Worm (Caenorhabditis elegans) whole organism, L4 larva: ENCODE measurements around the gene srlf-36.

Experiments
- D1046.2 ChIP-seq: fragments of 200-800 bp; sonication (Bioruptor generic); IDR thresholded peaks from 2 replicates; pipeline ENCODE4 v1.3.6; 2022; ENCODE audit warnings: missing genetic modification characterization, missing compliant biosample characterization
- F37D6.2 ChIP-seq: sonication (generic microtip); optimal IDR thresholded peaks from 2 replicates; lab custom pipeline; 2016; ENCODE audit warnings: mild to moderate bottlenecking, missing genetic modification characterization, missing compliant biosample characterization
- T20F7.1 ChIP-seq: fragments of 200-800 bp; sonication (Bioruptor generic); optimal IDR thresholded peaks from 2 replicates; lab custom pipeline; 2018; ENCODE audit warnings: mild to moderate bottlenecking, missing genetic modification characterization, missing compliant biosample characterization
- Y48G9A.11 ChIP-seq: fragments of 200-800 bp; sonication (Bioruptor generic); IDR thresholded peaks from 2 replicates; pipeline ENCODE4 v1.3.6; 2022; ENCODE audit warnings: missing genetic modification reagents, missing genetic modification characterization, missing compliant biosample characterization
- Y5F2A.4 ChIP-seq: fragments of 200-800 bp; sonication (Bioruptor generic); optimal IDR thresholded peaks from 2 replicates; lab custom pipeline; 2018; ENCODE audit warnings: mild to moderate bottlenecking, missing genetic modification characterization, missing compliant biosample characterization
- Y75B8A.6 ChIP-seq: fragments of 200-800 bp; sonication (Bioruptor generic); IDR thresholded peaks from 2 replicates; pipeline ENCODE4 v1.3.6; 2022; ENCODE audit warnings: missing genetic modification reagents, missing genetic modification characterization, missing compliant biosample characterization
- ZK337.2 ChIP-seq: fragments of 200-800 bp; sonication (Bioruptor generic); IDR thresholded peaks from 2 replicates; pipeline ENCODE4 v1.3.6; 2022; ENCODE audit warnings: missing genetic modification reagents, missing genetic modification characterization, missing compliant biosample characterization
- ZK546.5 ChIP-seq, 2 experiments: sonication (generic microtip); optimal IDR thresholded peaks; 2 replicates each; lab custom pipeline; 2017; ENCODE audit warnings: missing biosample characterization in 2 of 2, missing genetic modification characterization in 2 of 2
- aha-1 ChIP-seq: fragments of 150-350 bp; peaks from one replicate; lab custom pipeline; 2014; ENCODE audit warnings: missing biosample characterization, missing genetic modification characterization
- ama-1 ChIP-seq: fragments of 150-350 bp; optimal IDR thresholded peaks from 2 replicates; lab custom pipeline; 2014; ENCODE audit warnings: inconsistent platforms, mixed read lengths
- ceh-20 ChIP-seq: fragments of 200-800 bp; sonication (Bioruptor generic); IDR thresholded peaks from 2 replicates; pipeline ENCODE4 v1.3.6; 2022; ENCODE audit warnings: missing genetic modification reagents, missing genetic modification characterization, missing compliant biosample characterization
- ceh-44 ChIP-seq: fragments of 200-800 bp; sonication (Bioruptor generic); IDR thresholded peaks from 2 replicates; pipeline ENCODE4 v1.3.6; 2022; ENCODE audit warnings: missing genetic modification reagents, missing genetic modification characterization, missing compliant biosample characterization
- daf-16 ChIP-seq, 3 experiments: sonication (generic microtip); optimal IDR thresholded peaks; 2 replicates each; lab custom pipeline; 2016 to 2017; ENCODE audit warnings: missing genetic modification characterization in 3 of 3, missing genetic modification reagents in 3 of 3, mild to moderate bottlenecking in 2 of 3, missing compliant biosample characterization in 2 of 3, missing biosample characterization in 1 of 3, moderate library complexity in 1 of 3
- daf-19 ChIP-seq: fragments of 200-800 bp; sonication (Bioruptor generic); conservative IDR thresholded peaks from 2 replicates; pipeline ENCODE4 v1.3.6; 2022; ENCODE audit warnings: missing genetic modification characterization, missing compliant biosample characterization
- dmd-6 ChIP-seq: fragments of 200-800 bp; sonication (Bioruptor generic); IDR thresholded peaks from 2 replicates; pipeline ENCODE4 v1.3.6; 2022; ENCODE audit warnings: missing genetic modification reagents, missing genetic modification characterization, missing compliant biosample characterization
- dmd-8 ChIP-seq: fragments of 200-800 bp; sonication (Bioruptor generic); IDR thresholded peaks from 2 replicates; pipeline ENCODE4 v1.3.6; 2022; ENCODE audit warnings: missing genetic modification characterization, missing compliant biosample characterization
- dpl-1 ChIP-seq: fragments of 150-350 bp; optimal IDR thresholded peaks from 2 replicates; lab custom pipeline; 2014; ENCODE audit warnings: missing biosample characterization, missing genetic modification reagents, missing genetic modification characterization
- dve-1 ChIP-seq: sonication (generic microtip); optimal IDR thresholded peaks from 2 replicates; lab custom pipeline; 2017; ENCODE audit warnings: antibody characterized with exemption, mild to moderate bottlenecking, missing genetic modification characterization, missing compliant biosample characterization; ENCODE audit not compliant: insufficient read depth
- fkh-10 ChIP-seq: fragments of 150-350 bp; optimal IDR thresholded peaks from 2 replicates; lab custom pipeline; 2014; ENCODE audit warnings: missing biosample characterization, missing genetic modification reagents, missing genetic modification characterization
- fos-1 ChIP-seq: fragments of 150-350 bp; optimal IDR thresholded peaks from 2 replicates; lab custom pipeline; 2014; ENCODE audit warnings: missing biosample characterization, missing genetic modification characterization
- gei-8 ChIP-seq: fragments of 200-800 bp; sonication (Bioruptor generic); optimal IDR thresholded peaks from 2 replicates; lab custom pipeline; 2018; ENCODE audit warnings: mild to moderate bottlenecking, missing genetic modification characterization, missing compliant biosample characterization
- hif-1 ChIP-seq, 2 experiments: sonication (generic microtip); optimal IDR thresholded peaks; 2 replicates each; lab custom pipeline; 2016 to 2017; ENCODE audit warnings: missing compliant biosample characterization in 2 of 2, missing genetic modification characterization in 2 of 2, missing genetic modification reagents in 2 of 2, missing genotype in 2 of 2, mild to moderate bottlenecking in 1 of 2
- lim-7 ChIP-seq: fragments of 200-800 bp; sonication (Bioruptor generic); IDR thresholded peaks from 2 replicates; pipeline ENCODE4 v1.3.6; 2022; ENCODE audit warnings: missing genetic modification characterization, missing compliant biosample characterization
- lin-1 ChIP-seq: fragments of 200-800 bp; sonication (Bioruptor generic); IDR thresholded peaks from 2 replicates; pipeline ENCODE4 v1.3.6; 2022; ENCODE audit warnings: missing genetic modification reagents, missing genetic modification characterization, missing compliant biosample characterization
- lin-38 ChIP-seq: fragments of 200-800 bp; sonication (Bioruptor generic); IDR thresholded peaks from 2 replicates; pipeline ENCODE4 v1.3.6; 2022; ENCODE audit warnings: missing genetic modification reagents, missing genetic modification characterization, missing compliant biosample characterization
- mxl-3 ChIP-seq: fragments of 200-800 bp; sonication (Bioruptor generic); optimal IDR thresholded peaks from 2 replicates; lab custom pipeline; 2018; ENCODE audit warnings: mild to moderate bottlenecking, missing genetic modification characterization, missing compliant biosample characterization
- nhr-102 ChIP-seq: sonication (generic microtip); optimal IDR thresholded peaks from 2 replicates; lab custom pipeline; 2016; ENCODE audit warnings: mild to moderate bottlenecking, missing genetic modification characterization, moderate library complexity, missing compliant biosample characterization
- nhr-25 ChIP-seq: sonication (generic microtip); optimal IDR thresholded peaks from 2 replicates; lab custom pipeline; 2017; ENCODE audit warnings: missing genetic modification characterization, mild to moderate bottlenecking, missing compliant biosample characterization, antibody characterized with exemption, moderate library complexity, borderline replicate concordance; ENCODE audit not compliant: insufficient read depth
- nhr-28 ChIP-seq: fragments of 150-350 bp; optimal IDR thresholded peaks from 2 replicates; lab custom pipeline; 2014; ENCODE audit warnings: missing biosample characterization, missing genetic modification characterization
- nhr-41 ChIP-seq: fragments of 200-800 bp; sonication (Bioruptor generic); IDR thresholded peaks from 2 replicates; pipeline ENCODE4 v1.3.6; 2022; ENCODE audit warnings: missing genetic modification reagents, missing genetic modification characterization, missing compliant biosample characterization
- nhr-77 ChIP-seq: fragments of 150-350 bp; optimal IDR thresholded peaks from 2 replicates; lab custom pipeline; 2014; ENCODE audit warnings: missing biosample characterization, missing genetic modification characterization
- pqm-1 ChIP-seq: sonication (generic microtip); optimal IDR thresholded peaks from 2 replicates; lab custom pipeline; 2017; ENCODE audit warnings: missing biosample characterization, missing genetic modification characterization
- snpc-4 ChIP-seq: fragments of 150-350 bp; optimal IDR thresholded peaks from 2 replicates; lab custom pipeline; 2014; ENCODE audit warnings: missing biosample characterization, missing genetic modification characterization
- tag-97 ChIP-seq: fragments of 200-800 bp; sonication (Bioruptor generic); IDR thresholded peaks from 2 replicates; pipeline ENCODE4 v1.3.6; 2022; ENCODE audit warnings: missing genetic modification characterization, missing compliant biosample characterization
- tra-1 ChIP-seq: fragments of 200-800 bp; sonication (Bioruptor generic); IDR thresholded peaks from 2 replicates; pipeline ENCODE4 v1.3.6; 2022; ENCODE audit warnings: missing genetic modification reagents, missing genetic modification characterization, missing compliant biosample characterization
- unc-130 ChIP-seq: sonication (generic microtip); optimal IDR thresholded peaks from 2 replicates; lab custom pipeline; 2016; ENCODE audit warnings: missing genetic modification reagents, missing genetic modification characterization, missing compliant biosample characterization
- unc-62 ChIP-seq, 3 experiments: fragments of 150-350 bp in 1 of 3; sonication (generic microtip); optimal IDR thresholded peaks in 2 of 3; peaks in 1 of 3; 1 replicate in 1 of 3; 2 replicates in 2 of 3; lab custom pipeline; 2014 to 2017; ENCODE audit warnings: missing biosample characterization in 3 of 3, missing genetic modification characterization in 3 of 3, missing genetic modification reagents in 3 of 3, missing genotype in 1 of 3
- vab-7 ChIP-seq: fragments of 200-800 bp; sonication (Bioruptor generic); IDR thresholded peaks from 2 replicates; pipeline ENCODE4 v1.3.6; 2022; ENCODE audit warnings: missing genetic modification reagents, missing genetic modification characterization, missing compliant biosample characterization
- zag-1 ChIP-seq: fragments of 150-350 bp; optimal IDR thresholded peaks from 2 replicates; lab custom pipeline; 2014; ENCODE audit warnings: missing biosample characterization, missing genetic modification characterization
- zip-11 ChIP-seq: fragments of 200-800 bp; sonication (Bioruptor generic); IDR thresholded peaks from 2 replicates; pipeline ENCODE4 v1.3.6; 2022; ENCODE audit warnings: missing genetic modification characterization, missing compliant biosample characterization
- zip-2 ChIP-seq: fragments of 150-350 bp; optimal IDR thresholded peaks from 2 replicates; lab custom pipeline; 2014; ENCODE audit warnings: missing biosample characterization, missing genetic modification characterization

The srlf-36 gene

DNA sequence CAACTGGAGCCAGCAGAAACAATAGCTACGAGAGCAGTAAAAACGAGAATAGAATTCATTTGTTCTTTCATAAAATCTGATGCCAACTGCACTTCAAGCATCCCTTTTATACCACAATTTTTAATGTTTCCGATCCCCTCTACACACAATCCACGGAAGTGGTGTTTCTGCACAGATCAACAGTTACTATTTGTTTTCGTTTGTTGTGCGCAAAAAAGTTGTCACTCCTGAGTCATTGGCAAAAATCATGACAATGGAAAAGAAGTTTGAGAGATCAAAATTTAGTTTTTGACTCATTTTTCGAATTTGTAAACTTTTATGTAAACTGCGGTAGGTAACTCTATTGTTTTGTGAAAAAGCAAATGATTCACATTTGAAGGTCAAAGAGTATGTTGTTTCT is 5.5 kb downstream of the srlf-36 start, which contains the start of gene srlf-37:
srlf-37 (minus strand) TSS at position 101 of the 400 bp plus-strand sequence.
- TF ChIP-seq Y75B8A.6: no peak
- no peak for TF ChIP-seq zag-1 (tag; lab: Kevin White, UChicago)
- TF ChIP-seq tra-1: no peak
- no peak for TF ChIP-seq pqm-1
- TF ChIP-seq ama-1: no peak
- no peak for TF ChIP-seq ZK337.2 (GFP tag; lab: Robert Waterston, UW)
- no peak for TF ChIP-seq Y48G9A.11 (GFP tag; lab: Robert Waterston, UW)
- no peak for TF ChIP-seq zip-11 (GFP tag; lab: Robert Waterston, UW)
- TF ChIP-seq ZK546.5 (tag; optimal IDR thresholded peaks at IDR 0.05; lab: Kevin White, UChicago): no peak
- no peak for TF ChIP-seq tag-97 (GFP tag; lab: Robert Waterston, UW)
- no peak for TF ChIP-seq daf-19 (GFP tag; lab: Robert Waterston, UW)
- no peak for TF ChIP-seq vab-7 (GFP tag; lab: Robert Waterston, UW)
- no peak for TF ChIP-seq lim-7 (GFP tag; lab: Robert Waterston, UW)
- TF ChIP-seq snpc-4 (tag; lab: Kevin White, UChicago): no peak
- TF ChIP-seq dmd-8 (GFP tag; lab: Robert Waterston, UW): no peak
- no peak for TF ChIP-seq nhr-41 (GFP tag; lab: Robert Waterston, UW)
- TF ChIP-seq ceh-44 (GFP tag; lab: Robert Waterston, UW): no peak
- TF ChIP-seq mxl-3 (GFP tag; lab: Kevin White, UChicago): no peak
- no peak for TF ChIP-seq lin-1

ce11 chrV:600231-600630 is 9.3 kb downstream of the srlf-36 start, which contains the start of gene nhr-251:
Gene nhr-251 (plus strand): TSS chrV:600531.
- no peak for TF ChIP-seq nhr-28
- TF ChIP-seq fos-1: no peak
- TF ChIP-seq aha-1 (tag; lab: Kevin White, UChicago): peak; percentile 64
- TF ChIP-seq ceh-20 (GFP tag; lab: Robert Waterston, UW): no peak
- no peak for TF ChIP-seq lin-38 (GFP tag; lab: Robert Waterston, UW)
- TF ChIP-seq, all 104 proteins: peak for 1

ce11 chrV:599783-600182 is 9.8 kb downstream of the srlf-36 start:
- TF ChIP-seq dmd-6 (GFP tag; lab: Robert Waterston, UW): no peak
- no peak for TF ChIP-seq zip-11 (GFP tag; lab: Robert Waterston, UW)
- no peak for TF ChIP-seq nhr-102 (tag; lab: Kevin White, UChicago)
- peak in 1 of 2 experiments; percentile 84 for TF ChIP-seq unc-62 (GFP tag; optimal IDR thresholded peaks at IDR 0.05 in 1 of 2; lab: Kevin White, UChicago)
- TF ChIP-seq unc-62 (tag; optimal IDR thresholded peaks at IDR 0.05; lab: Kevin White, UChicago): no peak
- peak; percentile 71 for TF ChIP-seq aha-1 (tag; lab: Kevin White, UChicago)
- TF ChIP-seq Y5F2A.4 (GFP tag; lab: Kevin White, UChicago): no peak
- TF ChIP-seq, all 104 proteins: peak for 2

DNA sequence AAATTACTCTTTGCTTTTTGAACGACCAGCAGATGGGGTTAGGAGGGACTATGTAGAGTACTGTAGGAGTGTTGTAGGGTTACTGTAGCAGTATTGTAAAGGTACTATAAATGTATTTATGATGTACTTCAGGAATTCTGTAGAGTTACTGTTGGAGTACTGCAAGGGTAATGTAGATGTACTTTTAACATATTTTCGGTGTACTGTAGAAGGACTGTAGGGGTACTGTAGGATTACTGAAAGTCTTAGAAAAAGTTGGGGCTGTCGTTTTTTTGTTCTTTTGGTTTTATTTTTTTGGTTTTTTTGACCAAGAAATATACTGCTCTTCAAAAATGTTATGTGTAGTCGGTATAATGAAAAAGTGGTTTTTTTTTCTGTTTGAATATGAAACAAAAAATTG is 10.9 kb downstream of the srlf-36 start:
- TF ChIP-seq aha-1 (tag; lab: Kevin White, UChicago) (peak; percentile 41), nhr-25 (tag; lab: Kevin White, UChicago) (no peak), D1046.2 (no peak), unc-62 (GFP tag; optimal IDR thresholded peaks at IDR 0.05 in 1 of 2; lab: Kevin White, UChicago) (peak in 1 of 2 experiments; percentile 92), unc-62 (tag; optimal IDR thresholded peaks at IDR 0.05; lab: Kevin White, UChicago) (no peak), unc-130 (GFP tag; lab: Kevin White, UChicago) (no peak), F37D6.2 (tag; lab: Kevin White, UChicago) (no peak), zip-2 (no peak)

DNA sequence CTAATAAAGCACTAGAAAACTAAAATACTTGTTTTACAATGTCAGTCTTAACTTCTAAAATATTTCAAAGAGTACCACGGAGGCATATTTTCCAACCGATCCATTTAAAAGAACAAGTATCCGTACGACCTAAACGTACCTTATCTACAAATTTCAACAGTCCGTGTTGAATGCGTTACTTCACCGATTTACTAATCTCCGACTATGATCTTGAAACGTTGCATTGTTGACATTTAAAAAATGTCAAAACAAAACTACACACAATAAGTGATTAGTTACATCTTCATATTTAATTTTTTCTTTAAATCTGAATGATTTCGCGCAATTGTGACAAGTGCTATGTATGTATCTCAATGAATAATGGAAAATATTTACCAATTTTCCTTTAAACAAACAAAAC is 11.7 kb downstream of the srlf-36 start:
- no peak for TF ChIP-seq nhr-102 (tag; lab: Kevin White, UChicago)
- TF ChIP-seq F37D6.2 (tag; lab: Kevin White, UChicago): no peak
- TF ChIP-seq nhr-77: no peak
- TF ChIP-seq dve-1: no peak
- no peak for TF ChIP-seq T20F7.1 (GFP tag; lab: Kevin White, UChicago)
- TF ChIP-seq gei-8: no peak
- TF ChIP-seq fkh-10: no peak
- no peak for TF ChIP-seq daf-16 (GFP tag; optimal IDR thresholded peaks at IDR 0.05; lab: Kevin White, UChicago)
- TF ChIP-seq daf-16 (tag; optimal IDR thresholded peaks at IDR 0.05; lab: Kevin White, UChicago): no peak
- TF ChIP-seq hif-1 (tag; optimal IDR thresholded peaks at IDR 0.05; lab: Kevin White, UChicago): no peak
- no peak for TF ChIP-seq dpl-1 (GFP tag; lab: Kevin White, UChicago)
- no peak for TF ChIP-seq lin-1
- TF ChIP-seq vab-7 (GFP tag; lab: Robert Waterston, UW): no peak
